Worm (Caenorhabditis elegans): ENCODE data around the gene F59B1.10.

DNA sequence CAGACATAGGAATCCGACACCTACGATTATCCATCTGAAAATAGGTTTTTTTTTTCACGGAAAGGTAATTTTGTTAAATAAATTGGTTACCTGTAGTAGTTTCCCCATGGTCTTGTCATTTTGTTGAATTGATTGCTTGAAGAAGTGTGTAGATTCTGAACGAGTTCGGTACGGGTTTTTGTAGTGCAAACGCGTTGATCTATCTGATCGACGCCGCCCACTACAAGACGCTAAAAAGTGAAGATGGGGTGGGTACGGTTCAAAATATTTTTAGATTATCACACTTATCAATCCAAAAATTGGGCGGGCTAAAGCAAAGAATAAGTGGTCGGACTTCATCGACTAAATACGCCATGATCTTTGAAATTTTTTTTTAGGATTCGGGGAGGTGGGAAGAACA lies 33.4 kb downstream of the F59B1.10 start, which contains the start of gene T22F3.11:
- TF ChIP-seq unc-3 (GFP tag; conservative IDR thresholded peaks at IDR 0.05), result no peak
- TF ChIP-seq unc-3 (tag; optimal IDR thresholded peaks at IDR 0.05), result no peak
- no peak for TF ChIP-seq odd-2 (tag; optimal IDR thresholded peaks at IDR 0.05)
- no peak for TF ChIP-seq pha-4 (tag; optimal IDR thresholded peaks at IDR 0.05)
- no peak for TF ChIP-seq elt-4 (tag; optimal IDR thresholded peaks at IDR 0.05)
- TF ChIP-seq madf-2 (tag; optimal IDR thresholded peaks at IDR 0.05), result no peak
- TF ChIP-seq fkh-10 (GFP tag; optimal IDR thresholded peaks at IDR 0.05), result no peak
- TF ChIP-seq nfya-1 (tag; optimal IDR thresholded peaks at IDR 0.05), result no peak
- no peak for TF ChIP-seq gmeb-2 (tag; optimal IDR thresholded peaks at IDR 0.05)
- no peak for TF ChIP-seq ama-1 (optimal IDR thresholded peaks at IDR 0.05)
- TF ChIP-seq zip-5 (tag; optimal IDR thresholded peaks at IDR 0.05), result no peak
- no peak for TF ChIP-seq pqm-1 (tag; optimal IDR thresholded peaks at IDR 0.05)
- TF ChIP-seq C38D4.7 (GFP tag; optimal IDR thresholded peaks at IDR 0.05), result no peak
- no peak for TF ChIP-seq tbx-2 (tag; optimal IDR thresholded peaks at IDR 0.05)
- no peak for TF ChIP-seq unc-55 (GFP tag; optimal IDR thresholded peaks at IDR 0.05)

Measured in whole organism, late embryonic.